Worm (Caenorhabditis elegans): ENCODE measurements around the gene T24A6.1.

T24A6.1 gene

ce11 chrV:3606391-3606790 is 47.5 kb downstream of the T24A6.1 start:
- TF ChIP-seq nhr-237 (tag; optimal IDR thresholded peaks at IDR 0.05) (no peak), ceh-83 (GFP tag; optimal IDR thresholded peaks at IDR 0.05) (no peak), ham-2 (GFP tag; optimal IDR thresholded peaks at IDR 0.05) (no peak), mls-2 (tag; optimal IDR thresholded peaks at IDR 0.05) (no peak), unc-39 (tag; optimal IDR thresholded peaks at IDR 0.05) (no peak), nhr-76 (tag; optimal IDR thresholded peaks at IDR 0.05) (no peak)

Data from whole organism, mixed stage, embryonic.